Worm (Caenorhabditis elegans) whole organism, young adult: Measurements from ENCODE around the gene F53C3.11.

ENCODE experiments used
- B0261.1 ChIP-seq: sonication (generic microtip); optimal IDR thresholded peaks from 2 replicates; lab custom pipeline; 2016; ENCODE audit warnings: mild to moderate bottlenecking, missing genetic modification characterization, moderate library complexity, missing compliant biosample characterization
- Y79H2A.3 ChIP-seq: fragments of 200-800 bp; sonication (Bioruptor generic); conservative IDR thresholded peaks from 2 replicates; pipeline ENCODE4 v1.3.6; 2022; ENCODE audit warnings: missing genetic modification reagents, missing genetic modification characterization, missing compliant biosample characterization
- aptf-3 ChIP-seq: fragments of 200-800 bp; sonication (Bioruptor generic); IDR thresholded peaks from 2 replicates; pipeline ENCODE4 v1.3.6; 2022; ENCODE audit warnings: missing genetic modification characterization, missing compliant biosample characterization
- attf-5 ChIP-seq: fragments of 200-800 bp; sonication (Bioruptor generic); optimal IDR thresholded peaks from 2 replicates; lab custom pipeline; 2018; ENCODE audit warnings: mild to moderate bottlenecking, missing genetic modification characterization, missing compliant biosample characterization
- cebp-1 ChIP-seq, 2 experiments: fragments of 200-800 bp in 1 of 2; sonication (Bioruptor generic) in 1 of 2; sonication (generic microtip) in 1 of 2; IDR thresholded peaks in 1 of 2; optimal IDR thresholded peaks in 1 of 2; 2 replicates each; pipeline versions ENCODE4 v1.3.6 to Lab custom; 2017 to 2022; ENCODE audit warnings: missing compliant biosample characterization in 2 of 2, missing genetic modification characterization in 2 of 2, mild to moderate bottlenecking in 1 of 2, missing genetic modification reagents in 1 of 2, moderate library complexity in 1 of 2
- ceh-100 ChIP-seq: fragments of 200-800 bp; sonication (Bioruptor generic); IDR thresholded peaks from 2 replicates; pipeline ENCODE4 v1.3.6; 2022; ENCODE audit warnings: missing genetic modification reagents, missing genetic modification characterization, missing compliant biosample characterization
- ceh-58 ChIP-seq: fragments of 200-800 bp; sonication (Bioruptor generic); IDR thresholded peaks from 2 replicates; pipeline ENCODE4 v1.3.6; 2022; ENCODE audit warnings: missing genetic modification characterization, missing compliant biosample characterization
- ceh-79 ChIP-seq: sonication (generic microtip); optimal IDR thresholded peaks from 2 replicates; lab custom pipeline; 2017; ENCODE audit warnings: mild to moderate bottlenecking, missing genetic modification characterization, missing compliant biosample characterization
- dox-1 ChIP-seq: fragments of 200-800 bp; sonication (Bioruptor generic); IDR thresholded peaks from 2 replicates; pipeline ENCODE4 v1.3.6; 2022; ENCODE audit warnings: missing genetic modification reagents, missing genetic modification characterization, missing compliant biosample characterization
- dpl-1 ChIP-seq: fragments of 150-350 bp; optimal IDR thresholded peaks from 2 replicates; lab custom pipeline; 2014; ENCODE audit warnings: missing biosample characterization, missing genetic modification reagents, missing genetic modification characterization
- egrh-3 ChIP-seq: fragments of 200-800 bp; sonication (Bioruptor generic); IDR thresholded peaks from 2 replicates; pipeline ENCODE4 v1.3.6; 2022; ENCODE audit warnings: missing genetic modification reagents, missing genetic modification characterization, missing compliant biosample characterization
- ets-4 ChIP-seq: fragments of 200-800 bp; sonication (Bioruptor generic); optimal IDR thresholded peaks from 2 replicates; lab custom pipeline; 2018; ENCODE audit warnings: mild to moderate bottlenecking, missing genetic modification characterization, missing compliant biosample characterization
- hmg-1.2 ChIP-seq: fragments of 200-800 bp; sonication (Bioruptor generic); IDR thresholded peaks from 2 replicates; pipeline ENCODE4 v1.3.6; 2022; ENCODE audit warnings: missing genetic modification reagents, missing genetic modification characterization, missing compliant biosample characterization
- let-607 ChIP-seq, 2 experiments: fragments of 200-800 bp in 1 of 2; sonication (Bioruptor generic) in 1 of 2; sonication (generic microtip) in 1 of 2; optimal IDR thresholded peaks; 2 replicates each; lab custom pipeline; 2016 to 2018; ENCODE audit warnings: mild to moderate bottlenecking in 2 of 2, missing compliant biosample characterization in 2 of 2, missing genetic modification characterization in 2 of 2, moderate library complexity in 2 of 2, missing genotype in 1 of 2
- lsl-1 ChIP-seq: fragments of 200-800 bp; sonication (Bioruptor generic); optimal IDR thresholded peaks from 2 replicates; lab custom pipeline; 2018; ENCODE audit warnings: mild to moderate bottlenecking, missing genetic modification characterization, moderate library complexity, missing compliant biosample characterization
- madf-10 ChIP-seq: sonication (generic microtip); optimal IDR thresholded peaks from 2 replicates; lab custom pipeline; 2016; ENCODE audit warnings: mild to moderate bottlenecking, missing genetic modification characterization, missing compliant biosample characterization
- mes-4 ChIP-seq: sonication (generic microtip); optimal IDR thresholded peaks from 2 replicates; lab custom pipeline; 2016; ENCODE audit warnings: missing genotype, missing genetic modification characterization, missing compliant biosample characterization
- nfyb-1 ChIP-seq: fragments of 200-800 bp; sonication (Bioruptor generic); IDR thresholded peaks from 2 replicates; pipeline ENCODE4 v1.3.6; 2022; ENCODE audit warnings: missing genetic modification reagents, missing genetic modification characterization, missing compliant biosample characterization
- nhr-80 ChIP-seq: sonication (generic microtip); optimal IDR thresholded peaks from 2 replicates; lab custom pipeline; 2016; ENCODE audit warnings: missing genetic modification characterization, missing compliant biosample characterization
- pha-4 ChIP-seq: fragments of 150-350 bp; sonication (generic microtip); optimal IDR thresholded peaks from 2 replicates; lab custom pipeline; 2014; ENCODE audit warnings: missing biosample characterization, missing genetic modification reagents, missing genetic modification characterization
- rpc-1 ChIP-seq, 2 experiments: fragments of 150-350 bp in 1 of 2; sonication (generic microtip) in 1 of 2; optimal IDR thresholded peaks; 2 replicates each; lab custom pipeline; 2014 to 2018; ENCODE audit warnings: missing biosample characterization in 1 of 2, missing genetic modification characterization in 1 of 2, missing genetic modification reagents in 1 of 2, missing genotype in 1 of 2
- sea-2 ChIP-seq: fragments of 200-800 bp; sonication (Bioruptor generic); IDR thresholded peaks from 2 replicates; pipeline ENCODE4 v1.3.6; 2022; ENCODE audit warnings: missing genetic modification characterization, missing compliant biosample characterization
- snpc-4 ChIP-seq, 5 experiments: fragments of 150-350 bp in 1 of 5; sonication (generic microtip) in 4 of 5; optimal IDR thresholded peaks; 2 replicates each; lab custom pipeline; 2014 to 2018; ENCODE audit warnings: missing genetic modification characterization in 5 of 5, missing biosample characterization in 3 of 5, antibody characterized with exemption in 2 of 5, mild to moderate bottlenecking in 2 of 5, missing compliant biosample characterization in 2 of 5, missing genotype in 2 of 5, moderate library complexity in 2 of 5, missing genetic modification reagents in 1 of 5
- somi-1 ChIP-seq: fragments of 200-800 bp; sonication (Bioruptor generic); optimal IDR thresholded peaks from 2 replicates; lab custom pipeline; 2018; ENCODE audit warnings: mild to moderate bottlenecking, missing genetic modification characterization, missing compliant biosample characterization
- tbp1 ChIP-seq: fragments of 200-800 bp; sonication (Bioruptor generic); optimal IDR thresholded peaks from 2 replicates; lab custom pipeline; 2018; ENCODE audit warnings: mild to moderate bottlenecking, missing genetic modification characterization, missing compliant biosample characterization
- tbx-9 ChIP-seq: sonication (generic microtip); optimal IDR thresholded peaks from 2 replicates; lab custom pipeline; 2016; ENCODE audit warnings: borderline replicate concordance, missing genetic modification characterization, inconsistent platforms, missing compliant biosample characterization
- unc-130 ChIP-seq: sonication (generic microtip); optimal IDR thresholded peaks from 2 replicates; lab custom pipeline; 2016; ENCODE audit warnings: missing genetic modification reagents, missing genetic modification characterization, missing compliant biosample characterization
- xnd-1 ChIP-seq: sonication (generic microtip); optimal IDR thresholded peaks from 2 replicates; lab custom pipeline; 2016; ENCODE audit warnings: missing genotype, missing genetic modification reagents, missing genetic modification characterization, missing compliant biosample characterization
- zfh-2 ChIP-seq: fragments of 200-800 bp; sonication (Bioruptor generic); conservative IDR thresholded peaks from 2 replicates; pipeline ENCODE4 v1.3.6; 2022; ENCODE audit warnings: missing genetic modification reagents, missing genetic modification characterization, missing compliant biosample characterization
- ztf-18 ChIP-seq: sonication (generic microtip); optimal IDR thresholded peaks from 2 replicates; lab custom pipeline; 2016; ENCODE audit warnings: missing genotype, mild to moderate bottlenecking, missing genetic modification characterization, missing compliant biosample characterization
- ztf-26 ChIP-seq: sonication (generic microtip); optimal IDR thresholded peaks from 2 replicates; lab custom pipeline; 2017; ENCODE audit warnings: missing genetic modification characterization, missing compliant biosample characterization

Gene F53C3.11

DNA sequence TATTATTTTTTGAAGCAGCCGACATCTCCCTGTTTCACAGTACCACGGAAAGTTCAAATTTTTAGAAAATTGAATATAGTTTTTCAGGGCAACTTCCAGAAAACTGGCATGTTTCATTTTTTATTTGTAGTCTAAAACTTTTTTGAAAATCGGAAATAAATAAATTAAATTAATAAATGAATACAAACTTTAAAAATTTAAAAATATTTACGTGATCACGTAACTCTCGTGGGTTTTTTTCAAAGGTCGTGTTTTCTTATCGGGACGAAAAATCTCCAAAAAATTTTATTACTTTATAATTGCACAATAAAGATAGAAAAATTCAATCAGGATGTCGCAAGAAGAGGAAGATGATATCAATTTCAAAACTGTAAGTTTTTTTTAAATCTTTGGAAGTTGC lies 5.2 kb upstream of the F53C3.11 start, which contains the start of gene F53C3.1 (continued):
- TF ChIP-seq lsl-1 (no peak), B0261.1 (tag; lab: Kevin White, UChicago) (no peak), unc-130 (GFP tag; lab: Kevin White, UChicago) (no peak)

DNA sequence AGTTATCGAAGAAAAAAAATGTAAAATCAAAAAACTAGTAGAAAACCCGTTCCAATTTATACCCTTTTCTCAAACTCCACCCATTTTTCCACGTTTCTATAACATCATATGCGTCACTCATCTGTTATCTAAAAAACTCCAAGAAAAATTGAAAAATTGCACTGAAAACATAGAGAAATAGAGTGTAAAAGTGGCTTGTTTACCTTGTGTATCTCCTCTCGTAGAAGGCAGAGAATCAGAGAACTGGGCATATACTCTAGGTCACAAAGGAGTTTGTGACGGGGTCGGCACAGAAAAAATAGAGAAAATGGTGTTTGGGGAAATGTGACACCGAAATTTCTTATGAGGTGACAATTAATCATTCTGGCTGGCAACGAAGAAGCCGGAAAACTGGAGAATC lies 4.8 kb upstream of the F53C3.11 start:
- TF ChIP-seq dox-1 (peak; percentile 45; the same call in 1 of the 2 replicates), nfyb-1 (GFP tag; lab: Robert Waterston, UW) (peak; percentile 71; the same call in 1 of the 2 replicates), snpc-4 (GFP tag; optimal IDR thresholded peaks at IDR 0.05; lab: Kevin White, UChicago) (no peak), snpc-4 (tag; optimal IDR thresholded peaks at IDR 0.05; lab: Kevin White, UChicago) (no peak), cebp-1 (GFP tag; IDR thresholded peaks at IDR 0.05; lab: Robert Waterston, UW) (no peak), cebp-1 (tag; optimal IDR thresholded peaks at IDR 0.05; lab: Kevin White, UChicago) (peak; percentile 55), ceh-100 (GFP tag; lab: Robert Waterston, UW) (no peak), somi-1 (no peak), dpl-1 (GFP tag; lab: Kevin White, UChicago) (no peak), tbp1 (GFP tag; lab: Kevin White, UChicago) (no peak), sea-2 (GFP tag; lab: Robert Waterston, UW) (no peak), ceh-58 (GFP tag; lab: Robert Waterston, UW) (no peak), ets-4 (no peak), aptf-3 (no peak), ceh-79 (tag; lab: Kevin White, UChicago) (no peak), rpc-1 (optimal IDR thresholded peaks at IDR 0.05; lab: Kevin White, UChicago) (no peak), rpc-1 (tag; optimal IDR thresholded peaks at IDR 0.05; lab: Kevin White, UChicago) (no peak), zfh-2 (GFP tag; lab: Robert Waterston, UW) (no peak), ztf-18 (tag; lab: Kevin White, UChicago) (no peak), nhr-80 (tag; lab: Kevin White, UChicago) (peak; percentile 87), let-607 (tag; optimal IDR thresholded peaks at IDR 0.05; lab: Kevin White, UChicago) (peak in 1 of 2 experiments; percentile 18), xnd-1 (tag; lab: Kevin White, UChicago) (no peak), madf-10 (tag; lab: Kevin White, UChicago) (no peak), hmg-1.2 (GFP tag; lab: Robert Waterston, UW) (peak; percentile 43; the same call in 1 of the 2 replicates), attf-5 (GFP tag; lab: Kevin White, UChicago) (peak; percentile 53), pha-4 (tag; lab: Kevin White, UChicago) (peak; percentile 52)

DNA sequence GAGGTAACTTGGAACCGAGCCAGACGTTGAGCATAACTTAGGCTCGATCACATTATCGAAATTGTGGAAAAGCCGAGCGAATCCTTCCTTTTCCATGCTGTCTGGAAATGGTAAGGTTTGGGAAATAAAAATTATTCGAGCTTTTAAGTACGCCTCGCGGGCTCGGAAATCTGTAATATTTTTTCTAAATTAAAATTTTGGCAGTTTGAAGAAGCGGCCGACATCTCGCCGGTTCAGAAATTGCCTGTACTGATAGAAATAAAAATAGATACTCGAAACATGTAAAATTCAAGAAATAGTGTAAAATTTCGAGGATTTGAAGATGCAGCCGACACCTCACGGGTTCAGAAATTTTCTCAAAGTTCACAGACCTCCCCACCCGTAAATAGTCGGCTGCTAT lies 4.2 kb upstream of the F53C3.11 start, which contains the start of gene bcmo-2:
Gene bcmo-2 (minus strand): TSS at position 101 of the 400 bp plus-strand sequence.
- TF ChIP-seq snpc-4 (GFP tag; optimal IDR thresholded peaks at IDR 0.05; lab: Kevin White, UChicago): no peak
- peak in 2 of 4 experiments; percentile 1 to 35 for TF ChIP-seq snpc-4 (tag; optimal IDR thresholded peaks at IDR 0.05; lab: Kevin White, UChicago)
- no peak for TF ChIP-seq egrh-3 (GFP tag; lab: Robert Waterston, UW)
- TF ChIP-seq, all 124 proteins: peak for 1

DNA sequence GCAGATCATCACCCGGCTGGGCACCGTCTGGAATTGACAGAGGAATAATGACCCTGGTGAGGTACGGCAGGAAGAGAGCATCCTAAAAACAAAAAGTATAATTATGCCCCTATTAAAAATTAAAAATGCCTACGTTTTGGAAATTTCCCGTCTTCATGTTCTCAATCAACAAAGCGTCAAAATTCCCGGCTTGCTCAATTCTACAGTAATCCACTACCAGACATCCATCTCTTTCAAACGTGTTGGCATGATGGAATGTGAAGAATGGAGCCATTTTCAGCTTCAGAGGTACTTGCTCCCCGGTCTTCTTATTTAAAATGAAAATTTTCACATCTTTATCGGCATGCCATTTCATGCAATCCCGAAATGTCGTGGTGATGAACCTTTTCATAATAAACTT lies 2.8 kb upstream of the F53C3.11 start:
- TF ChIP-seq mes-4 (tag; lab: Kevin White, UChicago) (no peak), tbp1 (GFP tag; lab: Kevin White, UChicago) (no peak), ztf-26 (tag; lab: Kevin White, UChicago) (no peak), lsl-1 (no peak), tbx-9 (no peak)

DNA sequence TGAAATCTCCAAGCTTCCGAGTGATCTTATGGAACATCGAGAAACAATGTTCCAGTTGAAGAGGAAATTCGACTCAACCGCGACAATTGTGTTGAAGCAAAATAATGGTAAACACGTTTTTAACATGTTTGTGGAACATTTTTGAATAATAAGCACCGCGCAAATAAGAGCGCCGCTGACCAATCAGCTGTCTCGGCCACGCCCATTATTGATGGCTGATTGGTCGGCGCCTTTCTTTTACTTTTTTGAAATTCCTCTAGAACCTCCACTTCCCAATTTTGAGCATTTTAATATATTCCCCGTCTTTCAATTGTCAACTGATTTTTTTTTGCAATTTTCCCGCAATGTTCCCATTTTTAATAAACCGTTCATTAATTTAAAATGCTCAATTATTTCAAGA lies 1.6 kb upstream of the F53C3.11 start:
- TF ChIP-seq nfyb-1 (GFP tag; lab: Robert Waterston, UW) (0 out of 2 replicates have a peak, but pooled peaks have one; percentile 54), Y79H2A.3 (GFP tag; lab: Robert Waterston, UW) (no peak)
